Worm (Caenorhabditis elegans) whole organism, late embryonic: ENCODE data around the gene rgs-4.

ENCODE experiments used
- C08G9.2 ChIP-seq: sonication (generic microtip); optimal IDR thresholded peaks from 2 replicates; lab custom pipeline; 2016; ENCODE audit warnings: mild to moderate bottlenecking, missing genetic modification characterization, moderate library complexity, missing compliant biosample characterization
- K02D7.2 ChIP-seq: sonication (generic microtip); optimal IDR thresholded peaks from 2 replicates; lab custom pipeline; 2017; ENCODE audit warnings: mild to moderate bottlenecking, missing genetic modification characterization, missing compliant biosample characterization
- T23F11.4 ChIP-seq: fragments of 200-800 bp; sonication (Bioruptor generic); optimal IDR thresholded peaks from 2 replicates; lab custom pipeline; 2018; ENCODE audit warnings: mild to moderate bottlenecking, missing genetic modification characterization, missing compliant biosample characterization
- ceh-22 ChIP-seq: sonication (generic microtip); optimal IDR thresholded peaks from 2 replicates; lab custom pipeline; 2017; ENCODE audit warnings: missing biosample characterization, missing genetic modification characterization
- ceh-30 ChIP-seq: fragments of 150-350 bp; optimal IDR thresholded peaks from 2 replicates; lab custom pipeline; 2014; ENCODE audit warnings: missing biosample characterization, missing genetic modification characterization
- ceh-6 ChIP-seq: fragments of 200-800 bp; sonication (Bioruptor generic); optimal IDR thresholded peaks from 2 replicates; lab custom pipeline; 2018; ENCODE audit warnings: mild to moderate bottlenecking, missing genetic modification characterization, missing compliant biosample characterization
- fkh-10 ChIP-seq: fragments of 150-350 bp; optimal IDR thresholded peaks from 2 replicates; lab custom pipeline; 2014; ENCODE audit warnings: missing biosample characterization, missing genetic modification reagents, missing genetic modification characterization
- hlh-30 ChIP-seq: sonication (generic microtip); optimal IDR thresholded peaks from 2 replicates; lab custom pipeline; 2017; ENCODE audit warnings: antibody characterized with exemption, missing genetic modification characterization, missing compliant biosample characterization; ENCODE audit not compliant: insufficient read depth
- nfya-1 ChIP-seq: sonication (generic microtip); optimal IDR thresholded peaks from 2 replicates; lab custom pipeline; 2017; ENCODE audit warnings: missing genetic modification characterization, mild to moderate bottlenecking, missing compliant biosample characterization, antibody characterized with exemption, moderate library complexity
- pat-9 ChIP-seq: fragments of 200-800 bp; sonication (Bioruptor generic); optimal IDR thresholded peaks from 2 replicates; lab custom pipeline; 2018; ENCODE audit warnings: mild to moderate bottlenecking, missing genetic modification characterization, moderate library complexity, missing compliant biosample characterization
- pros-1 ChIP-seq: fragments of 150-350 bp; optimal IDR thresholded peaks from 2 replicates; lab custom pipeline; 2014; ENCODE audit warnings: missing biosample characterization, missing genetic modification reagents, missing genetic modification characterization
- unc-55 ChIP-seq: sonication (generic microtip); optimal IDR thresholded peaks from 2 replicates; lab custom pipeline; 2017; ENCODE audit warnings: missing biosample characterization, missing genetic modification reagents, missing genetic modification characterization
- zip-5 ChIP-seq: sonication (generic microtip); optimal IDR thresholded peaks from 2 replicates; lab custom pipeline; 2016; ENCODE audit warnings: missing genetic modification characterization, missing compliant biosample characterization

DNA sequence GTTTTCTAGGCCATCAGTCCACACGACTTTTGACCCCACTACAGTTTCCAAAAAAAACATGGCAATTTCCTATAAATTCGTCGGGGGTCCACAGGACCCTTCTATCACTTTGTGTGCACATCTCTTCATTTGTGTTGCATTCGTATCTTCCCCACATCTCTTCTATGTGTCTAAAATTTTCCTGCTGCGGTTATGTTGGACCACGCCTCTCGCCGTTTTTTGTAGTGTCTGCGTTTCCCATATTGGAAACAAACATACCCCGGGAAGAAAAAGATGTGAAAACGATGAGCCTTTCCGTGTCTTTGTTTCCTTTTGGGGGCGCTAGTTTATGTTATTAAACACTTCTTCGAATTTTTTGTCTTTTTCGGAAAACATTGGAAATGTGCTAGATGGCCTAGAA lies 7.4 kb downstream of the rgs-4 start:
- TF ChIP-seq hlh-30 (tag; lab: Kevin White, UChicago) (no peak), ceh-30 (no peak), K02D7.2 (tag; lab: Kevin White, UChicago) (no peak), pat-9 (tag; lab: Kevin White, UChicago) (no peak), fkh-10 (GFP tag; lab: Kevin White, UChicago) (no peak), ceh-22 (tag; lab: Kevin White, UChicago) (no peak), nfya-1 (no peak), zip-5 (tag; lab: Kevin White, UChicago) (no peak), unc-55 (no peak), C08G9.2 (tag; lab: Kevin White, UChicago) (no peak), T23F11.4 (GFP tag; lab: Kevin White, UChicago) (no peak), ceh-6 (no peak), pros-1 (no peak)
